Worm (Caenorhabditis elegans): ENCODE measurements around the gene T03F6.10.

T03F6.10 gene

ce11 chrIII:13346785-13347184 is 31.4 kb downstream of the T03F6.10 start, which contains the start of gene mtm-6:
Gene mtm-6 (plus strand): TSS chrIII:13347085.
- TF ChIP-seq sptf-1 (tag; optimal IDR thresholded peaks at IDR 0.05) (no peak), nhr-2 (tag; optimal IDR thresholded peaks at IDR 0.05) (no peak), ceh-43 (GFP tag; optimal IDR thresholded peaks at IDR 0.05) (no peak), mls-2 (tag; optimal IDR thresholded peaks at IDR 0.05) (no peak), lin-32 (GFP tag; optimal IDR thresholded peaks at IDR 0.05) (no peak), blmp-1 (tag; optimal IDR thresholded peaks at IDR 0.05) (no peak), sem-2 (GFP tag; optimal IDR thresholded peaks at IDR 0.05) (no peak), pha-4 (tag; optimal IDR thresholded peaks at IDR 0.05) (no peak), mab-5 (tag; optimal IDR thresholded peaks at IDR 0.05) (no peak), lsy-2 (tag; optimal IDR thresholded peaks at IDR 0.05) (no peak), bed-3 (GFP tag; optimal IDR thresholded peaks at IDR 0.05) (no peak), tbx-8 (GFP tag; optimal IDR thresholded peaks at IDR 0.05) (no peak)

- TF ChIP-seq nhr-28 (tag; optimal IDR thresholded peaks at IDR 0.05) (peak; percentile 16), flh-1 (GFP tag; optimal IDR thresholded peaks at IDR 0.05) (no peak), nhr-12 (tag; optimal IDR thresholded peaks at IDR 0.05) (no peak), mls-2 (tag; optimal IDR thresholded peaks at IDR 0.05) (no peak), cnd-1 (tag; optimal IDR thresholded peaks at IDR 0.05) (no peak), nhr-237 (tag; optimal IDR thresholded peaks at IDR 0.05) (peak; percentile 5), ceh-39 (tag; optimal IDR thresholded peaks at IDR 0.05) (no peak), ceh-83 (GFP tag; optimal IDR thresholded peaks at IDR 0.05) (no peak), unc-39 (tag; optimal IDR thresholded peaks at IDR 0.05) (no peak), ces-1 (GFP tag; optimal IDR thresholded peaks at IDR 0.05) (no peak), elt-1 (tag; optimal IDR thresholded peaks at IDR 0.05; ENCODE audit: borderline replicate concordance, insufficient read depth) (no peak), sem-2 (GFP tag; optimal IDR thresholded peaks at IDR 0.05) (no peak), sptf-1 (tag; optimal IDR thresholded peaks at IDR 0.05) (no peak), ztf-11 (tag; optimal IDR thresholded peaks at IDR 0.05) (no peak), lin-32 (GFP tag; optimal IDR thresholded peaks at IDR 0.05) (no peak)
Measured at ce11 chrIII:13344538-13345136, 33.5 kb downstream of the T03F6.10 start, which contains the start of gene acaa-2. Gene acaa-2 (plus strand): TSS chrIII:13344937.

- TF ChIP-seq nhr-76 (tag; optimal IDR thresholded peaks at IDR 0.05) = no peak
Measured at ce11 chrIII:13343562-13344139, 34.5 kb downstream of the T03F6.10 start.

- TF ChIP-seq nhr-76 (tag; optimal IDR thresholded peaks at IDR 0.05) (no peak), ces-1 (GFP tag; optimal IDR thresholded peaks at IDR 0.05) (no peak), mep-1 (tag; optimal IDR thresholded peaks at IDR 0.05) (no peak), drap-1 (GFP tag; optimal IDR thresholded peaks at IDR 0.05) (no peak), ceh-83 (GFP tag; optimal IDR thresholded peaks at IDR 0.05) (no peak), zip-8 (tag; optimal IDR thresholded peaks at IDR 0.05) (no peak), cnd-1 (tag; optimal IDR thresholded peaks at IDR 0.05) (no peak), ham-2 (GFP tag; optimal IDR thresholded peaks at IDR 0.05) (no peak), nhr-12 (tag; optimal IDR thresholded peaks at IDR 0.05) (no peak), mab-5 (tag; optimal IDR thresholded peaks at IDR 0.05) (no peak), lin-13 (tag; optimal IDR thresholded peaks at IDR 0.05) (no peak), lin-32 (GFP tag; optimal IDR thresholded peaks at IDR 0.05) (no peak)
Measured at ce11 chrIII:13343117-13343516, 35.0 kb downstream of the T03F6.10 start, which contains the start of gene ife-1. Gene ife-1 (plus strand): TSS chrIII:13343417.

- TF ChIP-seq M03D4.4 (tag; optimal IDR thresholded peaks at IDR 0.05) = no peak
- TF ChIP-seq mep-1 (tag; optimal IDR thresholded peaks at IDR 0.05) = no peak
- TF ChIP-seq zip-8 (tag; optimal IDR thresholded peaks at IDR 0.05) = no peak
- no peak for TF ChIP-seq elt-1 (tag; optimal IDR thresholded peaks at IDR 0.05; ENCODE audit: borderline replicate concordance, insufficient read depth)
- TF ChIP-seq pha-4 (tag; optimal IDR thresholded peaks at IDR 0.05) = no peak
- TF ChIP-seq nhr-2 (tag; optimal IDR thresholded peaks at IDR 0.05) = no peak
- no peak for TF ChIP-seq ceh-39 (tag; optimal IDR thresholded peaks at IDR 0.05)
- no peak for TF ChIP-seq lin-32 (GFP tag; optimal IDR thresholded peaks at IDR 0.05)
- TF ChIP-seq lsy-2 (tag; optimal IDR thresholded peaks at IDR 0.05) = no peak
- TF ChIP-seq drap-1 (GFP tag; optimal IDR thresholded peaks at IDR 0.05) = no peak
- TF ChIP-seq lin-13 (tag; optimal IDR thresholded peaks at IDR 0.05) = no peak
- no peak for TF ChIP-seq ham-2 (GFP tag; optimal IDR thresholded peaks at IDR 0.05)
- TF ChIP-seq sem-2 (GFP tag; optimal IDR thresholded peaks at IDR 0.05) = no peak
- TF ChIP-seq nhr-237 (tag; optimal IDR thresholded peaks at IDR 0.05) = no peak
- no peak for TF ChIP-seq nhr-28 (tag; optimal IDR thresholded peaks at IDR 0.05)
Measured at ce11 chrIII:13342079-13342734, 35.9 kb downstream of the T03F6.10 start, which contains the start of gene dro-1. Gene dro-1 (plus strand): TSS chrIII:13342684.
